Worm (Caenorhabditis elegans): ENCODE data around the gene F43G6.8.
A peak's percentile ranks its signal among the peaks of the same experiment; 100 is the strongest.

The F43G6.8 gene

ce11 chrII:11813895-11814369 lies at the start of gene F43G6.8:
Gene F43G6.8, minus strand, starts transcription at chrII:11814092.
- TF ChIP-seq flt-1 (GFP tag; IDR thresholded peaks at IDR 0.05) = no peak
- TF ChIP-seq hmg-4 (GFP tag; optimal IDR thresholded peaks at IDR 0.05) = peak; percentile 37

- TF ChIP-seq tra-4 (tag; optimal IDR thresholded peaks at IDR 0.05) = no peak
- TF ChIP-seq tbx-37 (GFP tag; conservative IDR thresholded peaks at IDR 0.05) = no peak
- TF ChIP-seq ets-7 (tag; optimal IDR thresholded peaks at IDR 0.05) = no peak
- TF ChIP-seq sea-1 (GFP tag; conservative IDR thresholded peaks at IDR 0.05) = no peak
- TF ChIP-seq hnd-1 (tag; optimal IDR thresholded peaks at IDR 0.05) = no peak
- TF ChIP-seq ama-1 (optimal IDR thresholded peaks at IDR 0.05) = no peak
- no peak for TF ChIP-seq tbx-11 (GFP tag; IDR thresholded peaks at IDR 0.05)
- no peak for TF ChIP-seq ceh-36 (tag; optimal IDR thresholded peaks at IDR 0.05)
- no peak for TF ChIP-seq pes-1 (GFP tag; IDR thresholded peaks at IDR 0.05)
- TF ChIP-seq F13C5.2 (tag; optimal IDR thresholded peaks at IDR 0.05) = no peak
- no peak for TF ChIP-seq B0310.2 (tag; optimal IDR thresholded peaks at IDR 0.05)
- no peak for TF ChIP-seq ceh-13 (GFP tag; optimal IDR thresholded peaks at IDR 0.05)
- no peak for TF ChIP-seq aly-1 (tag; optimal IDR thresholded peaks at IDR 0.05)
- TF ChIP-seq flt-1 (GFP tag; IDR thresholded peaks at IDR 0.05) = no peak
- no peak for TF ChIP-seq hmg-4 (GFP tag; optimal IDR thresholded peaks at IDR 0.05)
- no peak for TF ChIP-seq scrt-1 (GFP tag; IDR thresholded peaks at IDR 0.05)
- TF ChIP-seq hmbx-1 (tag; optimal IDR thresholded peaks at IDR 0.05) = no peak
These were observed 46.8 kb upstream of the F43G6.8 start, which contains the start of gene K12D12.5 for ce11 chrII:11860623-11861079. Gene K12D12.5, plus strand, starts transcription at chrII:11861029.

ce11 chrII:11859833-11860232 lies 45.9 kb upstream of the F43G6.8 start:
- TF ChIP-seq aly-1 (tag; optimal IDR thresholded peaks at IDR 0.05) = no peak
- TF ChIP-seq ets-7 (tag; optimal IDR thresholded peaks at IDR 0.05) = no peak
- TF ChIP-seq ceh-36 (tag; optimal IDR thresholded peaks at IDR 0.05) = no peak
- TF ChIP-seq hmbx-1 (tag; optimal IDR thresholded peaks at IDR 0.05) = no peak
- no peak for TF ChIP-seq F13C5.2 (tag; optimal IDR thresholded peaks at IDR 0.05)
- TF ChIP-seq flt-1 (GFP tag; IDR thresholded peaks at IDR 0.05) = no peak
- no peak for TF ChIP-seq pes-1 (GFP tag; IDR thresholded peaks at IDR 0.05)
- TF ChIP-seq sea-1 (GFP tag; conservative IDR thresholded peaks at IDR 0.05) = no peak

- TF ChIP-seq pes-1 (GFP tag; IDR thresholded peaks at IDR 0.05) (no peak), F13C5.2 (tag; optimal IDR thresholded peaks at IDR 0.05) (no peak), tra-4 (tag; optimal IDR thresholded peaks at IDR 0.05) (no peak), aly-1 (tag; optimal IDR thresholded peaks at IDR 0.05) (no peak), scrt-1 (GFP tag; IDR thresholded peaks at IDR 0.05) (no peak), tbx-11 (GFP tag; IDR thresholded peaks at IDR 0.05) (no peak), tbx-37 (GFP tag; conservative IDR thresholded peaks at IDR 0.05) (no peak), ceh-13 (GFP tag; optimal IDR thresholded peaks at IDR 0.05) (no peak), hnd-1 (tag; optimal IDR thresholded peaks at IDR 0.05) (no peak), hmbx-1 (tag; optimal IDR thresholded peaks at IDR 0.05) (no peak), sea-1 (GFP tag; conservative IDR thresholded peaks at IDR 0.05) (no peak), ceh-36 (tag; optimal IDR thresholded peaks at IDR 0.05) (no peak), flt-1 (GFP tag; IDR thresholded peaks at IDR 0.05) (no peak), ama-1 (optimal IDR thresholded peaks at IDR 0.05) (no peak), ets-7 (tag; optimal IDR thresholded peaks at IDR 0.05) (no peak), B0310.2 (tag; optimal IDR thresholded peaks at IDR 0.05) (no peak), hmg-4 (GFP tag; optimal IDR thresholded peaks at IDR 0.05) (no peak)
These were observed 42.5 kb upstream of the F43G6.8 start, which contains the start of gene clh-1 for ce11 chrII:11856361-11856760. Gene clh-1, minus strand, starts transcription at chrII:11856461.

ce11 chrII:11854749-11855148 lies 40.9 kb upstream of the F43G6.8 start:
- no peak for TF ChIP-seq tbx-11 (GFP tag; IDR thresholded peaks at IDR 0.05)
- no peak for TF ChIP-seq hnd-1 (tag; optimal IDR thresholded peaks at IDR 0.05)
- TF ChIP-seq F13C5.2 (tag; optimal IDR thresholded peaks at IDR 0.05) = no peak
- no peak for TF ChIP-seq hmbx-1 (tag; optimal IDR thresholded peaks at IDR 0.05)
- no peak for TF ChIP-seq scrt-1 (GFP tag; IDR thresholded peaks at IDR 0.05)
- no peak for TF ChIP-seq pes-1 (GFP tag; IDR thresholded peaks at IDR 0.05)
- no peak for TF ChIP-seq tbx-37 (GFP tag; conservative IDR thresholded peaks at IDR 0.05)
- no peak for TF ChIP-seq aly-1 (tag; optimal IDR thresholded peaks at IDR 0.05)
- no peak for TF ChIP-seq ama-1 (optimal IDR thresholded peaks at IDR 0.05)
- TF ChIP-seq ceh-13 (GFP tag; optimal IDR thresholded peaks at IDR 0.05) = no peak
- no peak for TF ChIP-seq ets-7 (tag; optimal IDR thresholded peaks at IDR 0.05)
- TF ChIP-seq hmg-4 (GFP tag; optimal IDR thresholded peaks at IDR 0.05) = no peak
- no peak for TF ChIP-seq flt-1 (GFP tag; IDR thresholded peaks at IDR 0.05)
- no peak for TF ChIP-seq ceh-36 (tag; optimal IDR thresholded peaks at IDR 0.05)
- no peak for TF ChIP-seq B0310.2 (tag; optimal IDR thresholded peaks at IDR 0.05)
- TF ChIP-seq sea-1 (GFP tag; conservative IDR thresholded peaks at IDR 0.05) = no peak

- TF ChIP-seq ceh-13 (GFP tag; optimal IDR thresholded peaks at IDR 0.05) (no peak), B0310.2 (tag; optimal IDR thresholded peaks at IDR 0.05) (no peak), ceh-36 (tag; optimal IDR thresholded peaks at IDR 0.05) (no peak), hmg-4 (GFP tag; optimal IDR thresholded peaks at IDR 0.05) (no peak), F13C5.2 (tag; optimal IDR thresholded peaks at IDR 0.05) (no peak), ama-1 (optimal IDR thresholded peaks at IDR 0.05) (no peak), hnd-1 (tag; optimal IDR thresholded peaks at IDR 0.05) (no peak), scrt-1 (GFP tag; IDR thresholded peaks at IDR 0.05) (no peak), tbx-37 (GFP tag; conservative IDR thresholded peaks at IDR 0.05) (no peak), pes-1 (GFP tag; IDR thresholded peaks at IDR 0.05) (no peak), tbx-11 (GFP tag; IDR thresholded peaks at IDR 0.05) (no peak), hmbx-1 (tag; optimal IDR thresholded peaks at IDR 0.05) (no peak), tra-4 (tag; optimal IDR thresholded peaks at IDR 0.05) (no peak), aly-1 (tag; optimal IDR thresholded peaks at IDR 0.05) (no peak), ets-7 (tag; optimal IDR thresholded peaks at IDR 0.05) (no peak), flt-1 (GFP tag; IDR thresholded peaks at IDR 0.05) (no peak), sea-1 (GFP tag; conservative IDR thresholded peaks at IDR 0.05) (no peak)
These were observed 39.2 kb upstream of the F43G6.8 start for ce11 chrII:11853108-11853507.

ce11 chrII:11852191-11852901 lies 38.5 kb upstream of the F43G6.8 start:
- no peak for TF ChIP-seq ceh-13 (GFP tag; optimal IDR thresholded peaks at IDR 0.05)
- no peak for TF ChIP-seq aly-1 (tag; optimal IDR thresholded peaks at IDR 0.05)
- no peak for TF ChIP-seq pes-1 (GFP tag; IDR thresholded peaks at IDR 0.05)
- no peak for TF ChIP-seq hnd-1 (tag; optimal IDR thresholded peaks at IDR 0.05)
- TF ChIP-seq tbx-37 (GFP tag; conservative IDR thresholded peaks at IDR 0.05) = no peak
- no peak for TF ChIP-seq sea-1 (GFP tag; conservative IDR thresholded peaks at IDR 0.05)
- TF ChIP-seq B0310.2 (tag; optimal IDR thresholded peaks at IDR 0.05) = no peak

Measured in whole organism, early embryonic.